Fruit fly (Drosophila melanogaster): Measurements from ENCODE around the gene brv1.

- TF ChIP-seq CG8478 (optimal IDR thresholded peaks at IDR 0.05) (no peak), CTCF (optimal IDR thresholded peaks at IDR 0.05) (no peak)
Measured at dm6 chr3L:19499334-19499733, 13.0 kb upstream of the brv1 start.

All from S2 (cell line).